Worm (Caenorhabditis elegans) whole organism, L4 larva: ENCODE measurements around the gene T28A8.4.

Experiments used
- Y75B8A.6 ChIP-seq: fragments of 200-800 bp; sonication (Bioruptor generic); IDR thresholded peaks from 2 replicates; pipeline ENCODE4 v1.3.6; 2022; ENCODE audit warnings: missing genetic modification reagents, missing genetic modification characterization, missing compliant biosample characterization
- ZK546.5 ChIP-seq, 2 experiments: sonication (generic microtip); optimal IDR thresholded peaks; 2 replicates each; lab custom pipeline; 2017; ENCODE audit warnings: missing biosample characterization in 2 of 2, missing genetic modification characterization in 2 of 2
- dmd-9 ChIP-seq: fragments of 200-800 bp; sonication (Bioruptor generic); IDR thresholded peaks from 2 replicates; pipeline ENCODE4 v1.3.6; 2022; ENCODE audit warnings: missing genetic modification reagents, missing genetic modification characterization, missing compliant biosample characterization
- lir-3 ChIP-seq: sonication (generic microtip); optimal IDR thresholded peaks from 2 replicates; lab custom pipeline; 2016; ENCODE audit warnings: mild to moderate bottlenecking, missing genetic modification characterization, missing compliant biosample characterization
- mdl-1 ChIP-seq, 2 experiments: fragments of 150-350 bp in 1 of 2; sonication (generic microtip) in 1 of 2; optimal IDR thresholded peaks; 2 replicates each; lab custom pipeline; 2014 to 2017; ENCODE audit warnings: missing biosample characterization in 2 of 2, missing genetic modification characterization in 2 of 2
- mxl-2 ChIP-seq: fragments of 200-800 bp; sonication (Bioruptor generic); conservative IDR thresholded peaks from 2 replicates; pipeline ENCODE4 v1.3.6; 2022; ENCODE audit warnings: missing genetic modification reagents, missing genetic modification characterization, missing compliant biosample characterization
- nhr-11 ChIP-seq: fragments of 150-350 bp; optimal IDR thresholded peaks from 2 replicates; lab custom pipeline; 2014; ENCODE audit warnings: missing biosample characterization, missing genetic modification characterization
- set-16 ChIP-seq: fragments of 200-800 bp; sonication (Bioruptor generic); IDR thresholded peaks from 2 replicates; pipeline ENCODE4 v1.3.6; 2022; ENCODE audit warnings: missing genetic modification reagents, missing genetic modification characterization, missing compliant biosample characterization
- unc-62 ChIP-seq, 3 experiments: fragments of 150-350 bp in 1 of 3; sonication (generic microtip); optimal IDR thresholded peaks in 2 of 3; peaks in 1 of 3; 1 replicate in 1 of 3; 2 replicates in 2 of 3; lab custom pipeline; 2014 to 2017; ENCODE audit warnings: missing biosample characterization in 3 of 3, missing genetic modification characterization in 3 of 3, missing genetic modification reagents in 3 of 3, missing genotype in 1 of 3

DNA sequence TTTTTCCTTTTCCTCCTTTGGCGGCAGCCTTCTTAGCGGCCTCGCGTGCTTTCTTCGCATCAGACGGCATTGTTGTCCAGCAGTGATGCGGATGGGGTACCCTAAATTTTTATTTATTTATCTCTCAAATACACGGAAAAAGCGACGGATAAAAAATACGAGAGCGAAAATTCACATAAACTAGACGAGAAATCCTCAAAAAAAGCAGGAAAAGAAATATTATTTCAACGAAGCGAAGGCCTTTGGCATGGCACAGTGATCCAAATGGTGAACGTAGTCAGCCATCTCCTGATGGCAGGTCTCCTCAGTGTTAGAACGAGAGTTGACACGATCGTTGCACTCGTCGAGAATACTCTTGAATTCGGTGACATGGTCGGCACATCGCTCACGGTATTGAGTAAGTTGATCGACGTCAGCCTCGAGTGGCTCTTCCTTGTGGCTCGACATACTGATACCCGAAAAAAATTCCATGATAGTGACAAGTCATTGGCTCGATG lies 41.3 kb upstream of the T28A8.4 start, which contains the start of the genes abcf-2 and T27E9.2:
- TF ChIP-seq set-16 (GFP tag; lab: Robert Waterston, UW) (no peak), lir-3 (tag; lab: Kevin White, UChicago) (no peak), unc-62 (GFP tag; optimal IDR thresholded peaks at IDR 0.05 in 1 of 2; lab: Kevin White, UChicago) (no peak), unc-62 (tag; optimal IDR thresholded peaks at IDR 0.05; lab: Kevin White, UChicago) (no peak), nhr-11 (tag; lab: Kevin White, UChicago) (no peak), dmd-9 (no peak), mdl-1 (tag; optimal IDR thresholded peaks at IDR 0.05; lab: Kevin White, UChicago) (no peak), Y75B8A.6 (GFP tag; lab: Robert Waterston, UW) (no peak), mxl-2 (no peak), ZK546.5 (tag; optimal IDR thresholded peaks at IDR 0.05; lab: Kevin White, UChicago) (no peak)
